Worm (Caenorhabditis elegans) whole organism, late embryonic: Measurements from ENCODE around the gene fbxa-214.
"Not testable (repeated sequence)": the region's sequence is repeated elsewhere in the genome, so short reads cannot be mapped to it uniquely, and the experiment has no call there.

Source experiments
- C08G9.2 ChIP-seq: sonication (generic microtip); optimal IDR thresholded peaks from 2 replicates; lab custom pipeline; 2016; ENCODE audit warnings: mild to moderate bottlenecking, missing genetic modification characterization, moderate library complexity, missing compliant biosample characterization
- C38D4.7 ChIP-seq: fragments of 200-800 bp; sonication (Bioruptor generic); optimal IDR thresholded peaks from 2 replicates; lab custom pipeline; 2018; ENCODE audit warnings: mild to moderate bottlenecking, missing genetic modification characterization, moderate library complexity, missing compliant biosample characterization
- F13H6.1 ChIP-seq: sonication (generic microtip); optimal IDR thresholded peaks from 2 replicates; lab custom pipeline; 2016; ENCODE audit warnings: missing genetic modification characterization, missing compliant biosample characterization
- K09A11.1 ChIP-seq: sonication (generic microtip); optimal IDR thresholded peaks from 2 replicates; lab custom pipeline; 2017; ENCODE audit warnings: antibody characterized with exemption, mild to moderate bottlenecking, missing genetic modification characterization, missing compliant biosample characterization; ENCODE audit not compliant: insufficient read depth
- Y22D7AL.16 ChIP-seq: sonication (generic microtip); optimal IDR thresholded peaks from 2 replicates; lab custom pipeline; 2016; ENCODE audit warnings: missing genetic modification characterization, missing compliant biosample characterization
- ceh-14 ChIP-seq: sonication (generic microtip); optimal IDR thresholded peaks from 2 replicates; lab custom pipeline; 2016; ENCODE audit warnings: missing genotype, missing genetic modification characterization, missing compliant biosample characterization
- ceh-18 ChIP-seq: sonication (generic microtip); optimal IDR thresholded peaks from 2 replicates; lab custom pipeline; 2016; ENCODE audit warnings: missing genetic modification characterization, missing compliant biosample characterization
- ceh-2 ChIP-seq: sonication (generic microtip); optimal IDR thresholded peaks from 2 replicates; lab custom pipeline; 2016; ENCODE audit warnings: missing genotype, missing genetic modification characterization, missing compliant biosample characterization
- ceh-24 ChIP-seq: sonication (generic microtip); optimal IDR thresholded peaks from 2 replicates; lab custom pipeline; 2016; ENCODE audit warnings: mild to moderate bottlenecking, missing genetic modification characterization, missing compliant biosample characterization
- ceh-31 ChIP-seq: sonication (generic microtip); optimal IDR thresholded peaks from 2 replicates; lab custom pipeline; 2016; ENCODE audit warnings: missing genetic modification characterization, missing compliant biosample characterization
- ceh-9 ChIP-seq: sonication (generic microtip); optimal IDR thresholded peaks from 2 replicates; lab custom pipeline; 2016; ENCODE audit warnings: mild to moderate bottlenecking, missing genetic modification characterization, inconsistent platforms, missing compliant biosample characterization
- che-1 ChIP-seq: sonication (generic microtip); optimal IDR thresholded peaks from 2 replicates; lab custom pipeline; 2016; ENCODE audit warnings: mild to moderate bottlenecking, missing genetic modification characterization, missing compliant biosample characterization
- dmd-4 ChIP-seq: sonication (generic microtip); optimal IDR thresholded peaks from 2 replicates; lab custom pipeline; 2016; ENCODE audit warnings: borderline replicate concordance, missing genetic modification characterization, missing compliant biosample characterization
- elt-2 ChIP-seq: sonication (generic microtip); optimal IDR thresholded peaks from 2 replicates; lab custom pipeline; 2016; ENCODE audit warnings: missing genetic modification reagents, missing genetic modification characterization, missing compliant biosample characterization
- ets-4 ChIP-seq: sonication (generic microtip); optimal IDR thresholded peaks from 2 replicates; lab custom pipeline; 2016; ENCODE audit warnings: missing genetic modification characterization, missing compliant biosample characterization
- eyg-1 ChIP-seq: sonication (generic microtip); optimal IDR thresholded peaks from 2 replicates; lab custom pipeline; 2016; ENCODE audit warnings: missing genotype, missing genetic modification characterization, missing compliant biosample characterization
- fax-1 ChIP-seq: sonication (generic microtip); optimal IDR thresholded peaks from 2 replicates; lab custom pipeline; 2016; ENCODE audit warnings: missing genotype, missing genetic modification characterization, missing compliant biosample characterization
- fkh-10 ChIP-seq: fragments of 150-350 bp; optimal IDR thresholded peaks from 2 replicates; lab custom pipeline; 2014; ENCODE audit warnings: missing biosample characterization, missing genetic modification reagents, missing genetic modification characterization
- hlh-13 ChIP-seq: fragments of 200-800 bp; sonication (Bioruptor generic); optimal IDR thresholded peaks from 2 replicates; lab custom pipeline; 2018; ENCODE audit warnings: mild to moderate bottlenecking, missing genetic modification characterization, missing compliant biosample characterization
- hlh-15 ChIP-seq: sonication (generic microtip); optimal IDR thresholded peaks from 2 replicates; lab custom pipeline; 2016; ENCODE audit warnings: missing genetic modification characterization, missing compliant biosample characterization
- hlh-6 ChIP-seq: sonication (generic microtip); optimal IDR thresholded peaks from 2 replicates; lab custom pipeline; 2016; ENCODE audit warnings: missing genotype, missing genetic modification characterization, missing compliant biosample characterization
- hlh-8 ChIP-seq: sonication (generic microtip); optimal IDR thresholded peaks from 2 replicates; lab custom pipeline; 2016; ENCODE audit warnings: missing genotype, missing genetic modification characterization, missing compliant biosample characterization
- madf-2 ChIP-seq: sonication (generic microtip); optimal IDR thresholded peaks from 2 replicates; lab custom pipeline; 2017; ENCODE audit warnings: missing genetic modification characterization, missing compliant biosample characterization
- mec-3 ChIP-seq: sonication (generic microtip); optimal IDR thresholded peaks from 2 replicates; lab custom pipeline; 2016; ENCODE audit warnings: borderline replicate concordance, missing genetic modification characterization, missing compliant biosample characterization
- nfya-1 ChIP-seq: sonication (generic microtip); optimal IDR thresholded peaks from 2 replicates; lab custom pipeline; 2017; ENCODE audit warnings: missing genetic modification characterization, mild to moderate bottlenecking, missing compliant biosample characterization, antibody characterized with exemption, moderate library complexity
- nhr-232 ChIP-seq: sonication (generic microtip); optimal IDR thresholded peaks from 2 replicates; lab custom pipeline; 2016; ENCODE audit warnings: missing genetic modification characterization, missing compliant biosample characterization
- odd-2 ChIP-seq: sonication (generic microtip); optimal IDR thresholded peaks from 2 replicates; lab custom pipeline; 2017; ENCODE audit warnings: antibody characterized with exemption, mild to moderate bottlenecking, missing genetic modification characterization, missing compliant biosample characterization
- pat-9 ChIP-seq: fragments of 200-800 bp; sonication (Bioruptor generic); optimal IDR thresholded peaks from 2 replicates; lab custom pipeline; 2018; ENCODE audit warnings: mild to moderate bottlenecking, missing genetic modification characterization, moderate library complexity, missing compliant biosample characterization
- pax-1 ChIP-seq: fragments of 150-350 bp; optimal IDR thresholded peaks from 2 replicates; lab custom pipeline; 2014; ENCODE audit warnings: missing biosample characterization, missing genetic modification characterization
- pha-2 ChIP-seq: sonication (generic microtip); optimal IDR thresholded peaks from 2 replicates; lab custom pipeline; 2017; ENCODE audit warnings: mild to moderate bottlenecking, missing genetic modification characterization, missing compliant biosample characterization
- pha-4 ChIP-seq: fragments of 150-350 bp; optimal IDR thresholded peaks from 2 replicates; lab custom pipeline; 2018; ENCODE audit warnings: missing biosample characterization, missing genetic modification reagents, missing genetic modification characterization
- pqm-1 ChIP-seq: sonication (generic microtip); optimal IDR thresholded peaks from 2 replicates; lab custom pipeline; 2016; ENCODE audit warnings: missing genetic modification characterization, missing compliant biosample characterization
- ref-2 ChIP-seq: sonication (generic microtip); optimal IDR thresholded peaks from 2 replicates; lab custom pipeline; 2016; ENCODE audit warnings: missing genetic modification characterization, missing compliant biosample characterization
- rnt-1 ChIP-seq: sonication (generic microtip); optimal IDR thresholded peaks from 2 replicates; lab custom pipeline; 2016; ENCODE audit warnings: missing genetic modification characterization, missing compliant biosample characterization
- sdc-2 ChIP-seq: sonication (generic microtip); optimal IDR thresholded peaks from 2 replicates; lab custom pipeline; 2016; ENCODE audit warnings: missing genotype, missing genetic modification characterization, missing compliant biosample characterization
- sox-2 ChIP-seq: fragments of 200-800 bp; sonication (Bioruptor generic); IDR thresholded peaks from 2 replicates; pipeline ENCODE4 v1.3.6; 2022; ENCODE audit warnings: missing genetic modification reagents, missing genetic modification characterization, missing compliant biosample characterization
- syd-9 ChIP-seq: sonication (generic microtip); optimal IDR thresholded peaks from 2 replicates; lab custom pipeline; 2016; ENCODE audit warnings: mild to moderate bottlenecking, missing genetic modification characterization, moderate library complexity, missing compliant biosample characterization
- tbx-2 ChIP-seq: sonication (generic microtip); optimal IDR thresholded peaks from 2 replicates; lab custom pipeline; 2016; ENCODE audit warnings: missing genetic modification characterization, missing compliant biosample characterization
- tbx-7 ChIP-seq: sonication (generic microtip); optimal IDR thresholded peaks from 2 replicates; lab custom pipeline; 2016; ENCODE audit warnings: missing genotype, missing genetic modification characterization, missing compliant biosample characterization
- ttx-3 ChIP-seq: sonication (generic microtip); optimal IDR thresholded peaks from 2 replicates; lab custom pipeline; 2016; ENCODE audit warnings: missing genetic modification reagents, missing genetic modification characterization, missing compliant biosample characterization
- unc-42 ChIP-seq: sonication (generic microtip); optimal IDR thresholded peaks from 2 replicates; lab custom pipeline; 2016; ENCODE audit warnings: missing genotype, missing genetic modification characterization, missing compliant biosample characterization
- unc-55 ChIP-seq: sonication (generic microtip); optimal IDR thresholded peaks from 2 replicates; lab custom pipeline; 2017; ENCODE audit warnings: missing biosample characterization, missing genetic modification reagents, missing genetic modification characterization
- zip-5 ChIP-seq: sonication (generic microtip); optimal IDR thresholded peaks from 2 replicates; lab custom pipeline; 2016; ENCODE audit warnings: missing genetic modification characterization, missing compliant biosample characterization

Gene fbxa-214

ce11 chrV:6069968-6070367 lies at the start of gene fbxa-214:
Gene fbxa-214 (minus strand): TSS chrV:6070068.
- TF ChIP-seq pax-1 (tag; lab: Kevin White, UChicago); sox-2 (GFP tag; lab: Robert Waterston, UW); che-1 (tag; lab: Kevin White, UChicago): not testable (repeated sequence)

- TF ChIP-seq tbx-2 (tag; lab: Kevin White, UChicago) = no peak
- TF ChIP-seq sdc-2 (tag; lab: Kevin White, UChicago) = no peak
- TF ChIP-seq dmd-4 = no peak
- no peak for TF ChIP-seq K09A11.1 (tag; lab: Kevin White, UChicago)
- no peak for TF ChIP-seq pqm-1
- TF ChIP-seq pat-9 = no peak
- TF ChIP-seq eyg-1 = no peak
- TF ChIP-seq madf-2 (tag; lab: Kevin White, UChicago) = no peak
- TF ChIP-seq fkh-10 (GFP tag; lab: Kevin White, UChicago) = no peak
Observed at ce11 chrV:6117013-6117412, 47.1 kb upstream of the fbxa-214 start.

- TF ChIP-seq ttx-3 (tag; lab: Kevin White, UChicago) (no peak), hlh-6 (tag; lab: Kevin White, UChicago) (no peak), ceh-14 (no peak), odd-2 (no peak), pha-4 (tag; lab: Kevin White, UChicago) (no peak), unc-55 (GFP tag; lab: Kevin White, UChicago) (no peak), K09A11.1 (tag; lab: Kevin White, UChicago) (no peak), hlh-15 (no peak), elt-2 (no peak), zip-5 (tag; lab: Kevin White, UChicago) (no peak), Y22D7AL.16 (no peak), ceh-18 (tag; lab: Kevin White, UChicago) (no peak), fax-1 (tag; lab: Kevin White, UChicago) (no peak), pha-2 (tag; lab: Kevin White, UChicago) (no peak), C08G9.2 (no peak), syd-9 (tag; lab: Kevin White, UChicago) (no peak)
Observed at ce11 chrV:6112823-6113222, 43.0 kb upstream of the fbxa-214 start, which contains the start of gene F17A9.5. Gene F17A9.5 (minus strand): TSS chrV:6112997.

- TF ChIP-seq sox-2 (GFP tag; lab: Robert Waterston, UW) (no peak), pqm-1 (peak; percentile 28)
Observed at ce11 chrV:6110533-6110932, 40.7 kb upstream of the fbxa-214 start, which contains the start of gene F17A9.4. Gene F17A9.4 (minus strand): TSS chrV:6110629.

ce11 chrV:6107474-6107873 lies 37.6 kb upstream of the fbxa-214 start, which contains the start of gene cwf-19L1:
Gene cwf-19L1 (plus strand): TSS chrV:6107828.
- TF ChIP-seq nfya-1 (peak; percentile 42), tbx-2 (tag; lab: Kevin White, UChicago) (peak; percentile 67), ceh-24 (tag; lab: Kevin White, UChicago) (no peak), nhr-232 (tag; lab: Kevin White, UChicago) (no peak), ceh-9 (no peak), elt-2 (peak; percentile 2), hlh-13 (GFP tag; lab: Kevin White, UChicago) (no peak), ceh-31 (peak; percentile 87), pha-2 (tag; lab: Kevin White, UChicago) (no peak), odd-2 (no peak), mec-3 (no peak), zip-5 (tag; lab: Kevin White, UChicago) (peak; percentile 61), tbx-7 (peak; percentile 80), ref-2 (tag; lab: Kevin White, UChicago) (peak; percentile 29), F13H6.1 (tag; lab: Kevin White, UChicago) (no peak), hlh-8 (tag; lab: Kevin White, UChicago) (peak; percentile 61), C38D4.7 (GFP tag; lab: Kevin White, UChicago) (no peak), ceh-18 (tag; lab: Kevin White, UChicago) (peak; percentile 40), C08G9.2 (peak; percentile 88), rnt-1 (tag; lab: Kevin White, UChicago) (peak; percentile 47), fkh-10 (GFP tag; lab: Kevin White, UChicago) (no peak), ets-4 (peak; percentile 81), unc-42 (tag; lab: Kevin White, UChicago) (peak; percentile 31), ceh-2 (tag; lab: Kevin White, UChicago) (peak; percentile 78)
